Fruit fly (Drosophila melanogaster): ENCODE data around the gene Ada2b.

- TF ChIP-seq OdsH (GFP tag; optimal IDR thresholded peaks at IDR 0.05): no peak
- TF ChIP-seq Blimp-1 (GFP tag; optimal IDR thresholded peaks at IDR 0.05): no peak
- no peak for TF ChIP-seq CG10631 (GFP tag; optimal IDR thresholded peaks at IDR 0.05)
These were observed 43.9 kb upstream of the Ada2b start for dm6 chr3R:8284234-8284633.

Measured in whole organism, prepupa.